Fruit fly (Drosophila melanogaster) whole organism, embryonic: ENCODE measurements around the gene Doc2.

Experiments used
- Adf1 ChIP-seq: fragments of 200-800 bp; sonication (Bioruptor generic); IDR thresholded peaks from 2 replicates; pipeline ENCODE4 v1.3.6; 2022; ENCODE audit warnings: missing biosample characterization, missing genetic modification characterization
- Antp ChIP-seq: fragments of 200-800 bp; sonication (Bioruptor generic); optimal IDR thresholded peaks from 3 replicates; lab custom pipeline; 2016; ENCODE audit warnings: missing biosample characterization, missing genetic modification characterization
- CG10274 ChIP-seq: fragments of 200-800 bp; sonication (Bioruptor generic); optimal IDR thresholded peaks from 3 replicates; lab custom pipeline; 2017; ENCODE audit warnings: missing biosample characterization, mild to moderate bottlenecking, missing genetic modification characterization
- CG10321 ChIP-seq: fragments of 200-800 bp; sonication (Bioruptor generic); IDR thresholded peaks from 2 replicates; pipeline ENCODE4 v1.3.6; 2022; ENCODE audit warnings: missing biosample characterization, missing genetic modification characterization
- CG1233 ChIP-seq: fragments of 200-800 bp; sonication (Bioruptor generic); optimal IDR thresholded peaks from 4 replicates; lab custom pipeline; 2018; ENCODE audit warnings: missing biosample characterization, mild to moderate bottlenecking, missing genetic modification characterization
- CG16779 ChIP-seq: fragments of 200-800 bp; sonication (Bioruptor generic); IDR thresholded peaks from 2 replicates; pipeline ENCODE4 v1.3.6; 2022; ENCODE audit warnings: missing biosample characterization, missing genetic modification characterization
- CG18262 ChIP-seq: fragments of 200-800 bp; optimal IDR thresholded peaks from 3 replicates; lab custom pipeline; 2019; ENCODE audit warnings: missing biosample characterization, mild to moderate bottlenecking, missing genetic modification characterization, moderate library complexity
- CG18764 ChIP-seq: fragments of 200-800 bp; sonication (Bioruptor generic); optimal IDR thresholded peaks from 3 replicates; lab custom pipeline; 2016; ENCODE audit warnings: missing biosample characterization, missing genetic modification characterization
- CG2889 ChIP-seq: fragments of 200-800 bp; sonication (Bioruptor generic); IDR thresholded peaks from 3 replicates; pipeline ENCODE4 v1.3.6; 2022; ENCODE audit warnings: missing biosample characterization, missing genetic modification characterization
- CG30403 ChIP-seq: fragments of 200-800 bp; sonication (Bioruptor generic); optimal IDR thresholded peaks from 3 replicates; lab custom pipeline; 2016; ENCODE audit warnings: missing biosample characterization, missing genetic modification characterization
- CG33557 ChIP-seq: fragments of 200-800 bp; sonication (Bioruptor generic); optimal IDR thresholded peaks from 2 replicates; lab custom pipeline; 2019; ENCODE audit warnings: missing biosample characterization, mild to moderate bottlenecking, missing genetic modification characterization, moderate library complexity
- CG6272 ChIP-seq: fragments of 200-800 bp; sonication (Bioruptor generic); IDR thresholded peaks from 2 replicates; pipeline ENCODE4 v1.3.6; 2022; ENCODE audit warnings: missing biosample characterization, missing genetic modification characterization
- CG6813 ChIP-seq: fragments of 200-800 bp; sonication (Bioruptor generic); optimal IDR thresholded peaks from 2 replicates; lab custom pipeline; 2017; ENCODE audit warnings: missing biosample characterization, missing genetic modification characterization, mild to moderate bottlenecking, moderate library complexity, missing genetic modification reagents
- CG8388 ChIP-seq: fragments of 200-800 bp; sonication (Bioruptor generic); optimal IDR thresholded peaks from 2 replicates; lab custom pipeline; 2019; ENCODE audit warnings: missing biosample characterization, mild to moderate bottlenecking, missing genetic modification characterization, moderate library complexity
- CG9727 ChIP-seq: fragments of 200-800 bp; sonication (Bioruptor generic); optimal IDR thresholded peaks from 3 replicates; lab custom pipeline; 2017; ENCODE audit warnings: missing biosample characterization, mild to moderate bottlenecking, missing genetic modification characterization
- Chrac-16 ChIP-seq: fragments of 200-800 bp; sonication (Bioruptor generic); optimal IDR thresholded peaks from 3 replicates; lab custom pipeline; 2016; ENCODE audit warnings: missing biosample characterization, missing genetic modification characterization
- Dek ChIP-seq: fragments of 200-800 bp; sonication (Bioruptor generic); optimal IDR thresholded peaks from 3 replicates; lab custom pipeline; 2019; ENCODE audit warnings: missing biosample characterization, mild to moderate bottlenecking, missing genetic modification characterization, moderate library complexity
- Fer3 ChIP-seq: fragments of 200-800 bp; sonication (Bioruptor generic); optimal IDR thresholded peaks from 2 replicates; lab custom pipeline; 2018; ENCODE audit warnings: missing biosample characterization, mild to moderate bottlenecking, missing genetic modification characterization, moderate library complexity
- Gsc ChIP-seq: fragments of 200-800 bp; sonication (Bioruptor generic); IDR thresholded peaks from 2 replicates; pipeline ENCODE4 v1.3.6; 2022; ENCODE audit warnings: missing biosample characterization, missing genetic modification characterization
- H2.0 ChIP-seq: fragments of 200-800 bp; sonication (Bioruptor generic); IDR thresholded peaks from 2 replicates; pipeline ENCODE4 v1.3.6; 2022; ENCODE audit warnings: missing biosample characterization, missing genetic modification characterization
- HLH4C ChIP-seq: fragments of 200-800 bp; sonication (Bioruptor generic); IDR thresholded peaks from 3 replicates; pipeline ENCODE4 v1.3.6; 2022; ENCODE audit warnings: missing biosample characterization, missing genetic modification characterization; ENCODE audit not compliant: partially characterized antibody
- HmgD ChIP-seq: fragments of 200-800 bp; sonication (Bioruptor generic); optimal IDR thresholded peaks from 3 replicates; lab custom pipeline; 2016; ENCODE audit warnings: missing biosample characterization, missing genetic modification characterization
- Hr3 ChIP-seq: fragments of 200-800 bp; sonication (Bioruptor generic); optimal IDR thresholded peaks from 3 replicates; lab custom pipeline; 2016; ENCODE audit warnings: missing biosample characterization, missing genetic modification characterization
- Hr51 ChIP-seq, 2 experiments: fragments of 200-800 bp; sonication (Bioruptor generic); optimal IDR thresholded peaks; 2 replicates in 1 of 2; 3 replicates in 1 of 2; lab custom pipeline; 2016 to 2018; ENCODE audit warnings: missing biosample characterization in 2 of 2, missing genetic modification characterization in 2 of 2, mild to moderate bottlenecking in 1 of 2, moderate library complexity in 1 of 2
- Hsf ChIP-seq: fragments of 200-800 bp; sonication (Bioruptor generic); optimal IDR thresholded peaks from 3 replicates; lab custom pipeline; 2016; ENCODE audit warnings: missing biosample characterization, missing genetic modification characterization
- MBD-R2 ChIP-seq: fragments of 200-800 bp; sonication (Bioruptor generic); IDR thresholded peaks from 2 replicates; pipeline ENCODE4 v1.3.6; 2022; ENCODE audit warnings: missing biosample characterization, missing genetic modification characterization
- Scr ChIP-seq: fragments of 200-800 bp; sonication (Bioruptor generic); IDR thresholded peaks from 2 replicates; pipeline ENCODE4 v1.3.6; 2022; ENCODE audit warnings: missing biosample characterization, missing genetic modification characterization; ENCODE audit not compliant: partially characterized antibody
- Taf1 ChIP-seq: fragments of 200-800 bp; sonication (Bioruptor generic); IDR thresholded peaks from 2 replicates; pipeline ENCODE4 v1.3.6; 2022; ENCODE audit warnings: missing biosample characterization, missing genetic modification characterization
- Xbp1 ChIP-seq: fragments of 200-800 bp; sonication (Bioruptor generic); optimal IDR thresholded peaks from 3 replicates; lab custom pipeline; 2016; ENCODE audit warnings: missing biosample characterization, mild to moderate bottlenecking, missing genetic modification characterization
- bab2 ChIP-seq: fragments of 200-800 bp; sonication (Bioruptor generic); optimal IDR thresholded peaks from 2 replicates; lab custom pipeline; 2016; ENCODE audit warnings: missing biosample characterization, missing genetic modification characterization
- bigmax ChIP-seq: fragments of 200-800 bp; sonication (Bioruptor generic); optimal IDR thresholded peaks from 2 replicates; lab custom pipeline; 2018; ENCODE audit warnings: missing biosample characterization, mild to moderate bottlenecking, missing genetic modification characterization
- btn ChIP-seq: fragments of 200-800 bp; sonication (Bioruptor generic); optimal IDR thresholded peaks from 2 replicates; lab custom pipeline; 2016; ENCODE audit warnings: missing biosample characterization, missing genetic modification characterization
- croc ChIP-seq: fragments of 200-800 bp; sonication (Bioruptor generic); conservative IDR thresholded peaks from 3 replicates; pipeline ENCODE4 v1.3.6; 2022; ENCODE audit warnings: missing biosample characterization, missing genetic modification characterization
- dm ChIP-seq: fragments of 200-800 bp; sonication (Bioruptor generic); optimal IDR thresholded peaks from 3 replicates; lab custom pipeline; 2016; ENCODE audit warnings: missing biosample characterization, missing genetic modification characterization
- dpn ChIP-seq, 2 experiments: fragments of 200-800 bp; sonication (Bioruptor generic); optimal IDR thresholded peaks; 3 replicates each; lab custom pipeline; 2016; ENCODE audit warnings: missing biosample characterization in 2 of 2, missing genetic modification characterization in 2 of 2
- esg ChIP-seq: fragments of 200-800 bp; sonication (Bioruptor generic); conservative IDR thresholded peaks from 2 replicates; pipeline ENCODE4 v1.3.6; 2022; ENCODE audit warnings: missing biosample characterization, missing genetic modification characterization
- exex ChIP-seq: fragments of 200-800 bp; sonication (Bioruptor generic); optimal IDR thresholded peaks from 4 replicates; lab custom pipeline; 2018; ENCODE audit warnings: missing biosample characterization, mild to moderate bottlenecking, missing genetic modification characterization, moderate library complexity
- kay ChIP-seq: fragments of 200-800 bp; sonication (Bioruptor generic); optimal IDR thresholded peaks from 2 replicates; lab custom pipeline; 2016; ENCODE audit warnings: missing biosample characterization, missing genetic modification characterization
- lmd ChIP-seq: fragments of 200-800 bp; sonication (Bioruptor generic); IDR thresholded peaks from 2 replicates; pipeline ENCODE4 v1.3.6; 2022; ENCODE audit warnings: missing biosample characterization, missing genetic modification characterization
- odd ChIP-seq: fragments of 200-800 bp; sonication (Bioruptor generic); optimal IDR thresholded peaks from 2 replicates; lab custom pipeline; 2017; ENCODE audit warnings: missing biosample characterization, mild to moderate bottlenecking, missing genetic modification characterization
- pan ChIP-seq, 4 experiments: fragments of >200 bp in 3 of 4; fragments of 200-800 bp in 1 of 4; sonication (Bioruptor generic) in 1 of 4; optimal IDR thresholded peaks in 3 of 4; IDR thresholded peaks in 1 of 4; 2 replicates each; pipeline versions ENCODE4 v1.3.6 to Lab custom; 2017 to 2022; ENCODE audit warnings: missing biosample characterization in 2 of 4, missing genetic modification characterization in 2 of 4, mixed read lengths in 1 of 4
- row ChIP-seq: fragments of 200-800 bp; sonication (Bioruptor generic); IDR thresholded peaks from 3 replicates; pipeline ENCODE4 v1.3.6; 2022; ENCODE audit warnings: missing biosample characterization, missing genetic modification characterization
- sens-2 ChIP-seq: fragments of 200-800 bp; sonication (Bioruptor generic); IDR thresholded peaks from 2 replicates; pipeline ENCODE4 v1.3.6; 2022; ENCODE audit warnings: missing biosample characterization, missing genetic modification characterization
- slbo ChIP-seq: fragments of 200-800 bp; sonication (Bioruptor generic); IDR thresholded peaks from 2 replicates; pipeline ENCODE4 v1.3.6; 2022; ENCODE audit warnings: missing biosample characterization, missing genetic modification characterization
- so ChIP-seq: fragments of 200-800 bp; sonication (Bioruptor generic); IDR thresholded peaks from 3 replicates; pipeline ENCODE4 v1.3.6; 2022; ENCODE audit warnings: missing biosample characterization, missing genetic modification characterization
- sob ChIP-seq: fragments of 200-800 bp; sonication (Bioruptor generic); IDR thresholded peaks from 2 replicates; pipeline ENCODE4 v1.3.6; 2022; ENCODE audit warnings: missing biosample characterization, missing genetic modification characterization
- tio ChIP-seq: fragments of 200-800 bp; sonication (Bioruptor generic); optimal IDR thresholded peaks from 2 replicates; lab custom pipeline; 2017; ENCODE audit warnings: missing biosample characterization, missing genetic modification characterization, inconsistent platforms
- tna ChIP-seq: fragments of 200-800 bp; sonication (Bioruptor generic); IDR thresholded peaks from 2 replicates; pipeline ENCODE4 v1.3.6; 2022; ENCODE audit warnings: missing biosample characterization, missing genetic modification characterization; ENCODE audit not compliant: partially characterized antibody
- unpg ChIP-seq: fragments of 200-800 bp; sonication (Bioruptor generic); optimal IDR thresholded peaks from 3 replicates; lab custom pipeline; 2018; ENCODE audit warnings: missing biosample characterization, mild to moderate bottlenecking, missing genetic modification characterization, moderate library complexity
- wek ChIP-seq: fragments of 200-800 bp; sonication (Bioruptor generic); optimal IDR thresholded peaks from 3 replicates; lab custom pipeline; 2018; ENCODE audit warnings: missing biosample characterization, mild to moderate bottlenecking, missing genetic modification characterization, moderate library complexity
- zf30C ChIP-seq: fragments of 200-800 bp; sonication (Bioruptor generic); optimal IDR thresholded peaks from 3 replicates; lab custom pipeline; 2018; ENCODE audit warnings: missing biosample characterization, mild to moderate bottlenecking, missing genetic modification characterization

The Doc2 gene

DNA sequence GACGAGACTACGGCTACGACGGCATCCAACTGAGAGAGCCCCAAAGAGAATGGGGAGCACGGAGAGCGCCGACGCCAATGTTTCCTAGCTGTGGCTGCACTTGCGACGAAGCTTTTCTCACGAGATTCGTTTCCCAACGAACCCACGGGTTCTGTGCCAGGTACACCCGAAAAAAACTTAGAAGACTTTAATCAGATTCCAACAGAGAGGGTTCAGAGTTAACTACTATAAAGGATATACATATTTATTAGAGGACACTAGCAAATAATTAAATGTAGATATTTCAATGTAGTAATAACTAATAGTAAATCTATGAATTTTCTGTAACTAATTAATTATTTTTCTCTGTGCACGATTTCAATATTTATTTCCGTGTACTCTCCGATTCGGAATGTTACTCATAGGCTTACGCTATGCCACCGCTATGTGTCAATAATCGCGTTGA, 47.0 kb upstream of the Doc2 start, which contains the start of gene Argk1 (continued):
- TF ChIP-seq CG6813 (GFP tag; lab: Kevin White, UChicago), result no peak
- TF ChIP-seq CG10321, result no peak
- no peak for TF ChIP-seq dm (GFP tag; lab: Kevin White, UChicago)
- TF ChIP-seq CG9727 (GFP tag; lab: Kevin White, UChicago), result peak; percentile 42
- peak; percentile 13 for TF ChIP-seq Fer3 (tag; lab: Kevin White, UChicago)
- TF ChIP-seq unpg (GFP tag; lab: Kevin White, UChicago), result peak; percentile 43
- no peak for TF ChIP-seq CG6272 (GFP tag; lab: Robert Waterston, UW)
- TF ChIP-seq CG18262 (tag; lab: Kevin White, UChicago), result peak; percentile 38
- peak; percentile 66 for TF ChIP-seq Hr3 (GFP tag; lab: Kevin White, UChicago)
- TF ChIP-seq tna (GFP tag; lab: Robert Waterston, UW), result no peak
- peak; percentile 46 for TF ChIP-seq CG30403 (GFP tag; lab: Kevin White, UChicago)
- TF ChIP-seq slbo (GFP tag; lab: Robert Waterston, UW), result peak; percentile 86
- peak; percentile 47 for TF ChIP-seq Hsf (GFP tag; lab: Kevin White, UChicago)
- peak; percentile 66 for TF ChIP-seq sob (GFP tag; lab: Robert Waterston, UW)
- no peak for TF ChIP-seq CG2889 (GFP tag; lab: Robert Waterston, UW)
- no peak for TF ChIP-seq wek (GFP tag; lab: Kevin White, UChicago)
- TF ChIP-seq Xbp1 (GFP tag; lab: Kevin White, UChicago), result peak; percentile 58
- peak; percentile 44 for TF ChIP-seq Chrac-16 (GFP tag; lab: Kevin White, UChicago)
- no peak for TF ChIP-seq CG10274 (GFP tag; lab: Kevin White, UChicago)
- TF ChIP-seq HLH4C (GFP tag; lab: Robert Waterston, UW), result no peak
- TF ChIP-seq Dek (tag; lab: Kevin White, UChicago), result peak; percentile 55
- no peak for TF ChIP-seq croc
- no peak for TF ChIP-seq CG18764 (GFP tag; lab: Kevin White, UChicago)
- peak; percentile 58 for TF ChIP-seq lmd (GFP tag; lab: Robert Waterston, UW)
- no peak for TF ChIP-seq bigmax (GFP tag; lab: Kevin White, UChicago)
- peak; percentile 28 to 63 for TF ChIP-seq dpn (GFP tag; optimal IDR thresholded peaks at IDR 0.05; lab: Kevin White, UChicago)
- TF ChIP-seq HmgD (GFP tag; lab: Kevin White, UChicago), result no peak
- TF ChIP-seq CG1233 (GFP tag; lab: Kevin White, UChicago), result no peak
- TF ChIP-seq CG16779 (GFP tag; lab: Robert Waterston, UW), result no peak
- peak; percentile 38; the same call in 1 of the 2 replicates for TF ChIP-seq H2.0
- TF ChIP-seq tio (GFP tag; lab: Kevin White, UChicago), result peak; percentile 38
- peak; percentile 46 for TF ChIP-seq Taf1 (GFP tag; lab: Robert Waterston, UW)
- TF ChIP-seq CG33557 (GFP tag; lab: Kevin White, UChicago), result no peak
- TF ChIP-seq exex (tag; lab: Kevin White, UChicago), result no peak
- peak; percentile 79 for TF ChIP-seq row
- TF ChIP-seq Adf1 (GFP tag; lab: Robert Waterston, UW), result peak; percentile 25; the same call in 1 of the 2 replicates
- no peak for TF ChIP-seq kay (GFP tag; lab: Kevin White, UChicago)
- no peak for TF ChIP-seq odd
- TF ChIP-seq Hr51 (GFP tag; optimal IDR thresholded peaks at IDR 0.05; lab: Kevin White, UChicago), result peak; percentile 3 to 82
- TF ChIP-seq MBD-R2 (GFP tag; lab: Robert Waterston, UW), result peak; percentile 13; the same call in 1 of the 2 replicates
- TF ChIP-seq sens-2 (GFP tag; lab: Robert Waterston, UW), result no peak
- no peak for TF ChIP-seq pan (optimal IDR thresholded peaks at IDR 0.05; lab: Kevin White, UChicago)
- TF ChIP-seq pan (GFP tag; optimal IDR thresholded peaks at IDR 0.05 in 1 of 2, IDR thresholded peaks at IDR 0.05 in 1 of 2), result peak in 1 of 2 experiments; percentile 69
- TF ChIP-seq Gsc (GFP tag; lab: Robert Waterston, UW), result no peak
- no peak for TF ChIP-seq bab2 (GFP tag; lab: Kevin White, UChicago)
- peak; percentile 53 for TF ChIP-seq esg
- TF ChIP-seq CG8388 (GFP tag; lab: Kevin White, UChicago), result peak; percentile 14
- TF ChIP-seq Scr, result no peak
- no peak for TF ChIP-seq Antp (GFP tag; lab: Kevin White, UChicago)
- TF ChIP-seq zf30C, result peak; percentile 69
- no peak for TF ChIP-seq btn
- TF ChIP-seq so, result peak; percentile 51; the same call in 1 of the 3 replicates
